Worm (Caenorhabditis elegans) whole organism, mixed stage, embryonic: ENCODE data around the gene K06G5.1.

Experiments
- blmp-1 ChIP-seq: fragments of 150-350 bp; optimal IDR thresholded peaks from 2 replicates; lab custom pipeline; 2014; ENCODE audit warnings: missing biosample characterization, missing genetic modification characterization
- ceh-39 ChIP-seq: fragments of 150-350 bp; optimal IDR thresholded peaks from 2 replicates; lab custom pipeline; 2014; ENCODE audit warnings: missing biosample characterization, missing genetic modification characterization
- ceh-43 ChIP-seq: fragments of 200-800 bp; sonication (Bioruptor generic); optimal IDR thresholded peaks from 2 replicates; lab custom pipeline; 2018; ENCODE audit warnings: mild to moderate bottlenecking, missing genetic modification characterization, moderate library complexity, missing compliant biosample characterization
- ces-1 ChIP-seq: fragments of 150-350 bp; optimal IDR thresholded peaks from 2 replicates; lab custom pipeline; 2014; ENCODE audit warnings: missing biosample characterization, missing genetic modification reagents, missing genetic modification characterization
- elt-3 ChIP-seq: fragments of 150-350 bp; optimal IDR thresholded peaks from 2 replicates; lab custom pipeline; 2014; ENCODE audit warnings: missing biosample characterization, missing genetic modification characterization
- lin-13 ChIP-seq: fragments of 150-350 bp; optimal IDR thresholded peaks from 2 replicates; lab custom pipeline; 2014; ENCODE audit warnings: missing biosample characterization, missing genetic modification characterization
- mep-1 ChIP-seq: fragments of 150-350 bp; optimal IDR thresholded peaks from 2 replicates; lab custom pipeline; 2017; ENCODE audit warnings: missing biosample characterization, missing genetic modification reagents, missing genetic modification characterization, inconsistent platforms
- nhr-12 ChIP-seq: fragments of 150-350 bp; optimal IDR thresholded peaks from 2 replicates; lab custom pipeline; 2014; ENCODE audit warnings: missing biosample characterization, missing genetic modification characterization
- nhr-2 ChIP-seq: fragments of 150-350 bp; optimal IDR thresholded peaks from 2 replicates; lab custom pipeline; 2014; ENCODE audit warnings: missing biosample characterization, missing genetic modification characterization
- nhr-237 ChIP-seq: fragments of 150-350 bp; optimal IDR thresholded peaks from 2 replicates; lab custom pipeline; 2014; ENCODE audit warnings: missing biosample characterization, missing genetic modification characterization
- pha-4 ChIP-seq: fragments of 150-350 bp; optimal IDR thresholded peaks from 2 replicates; lab custom pipeline; 2018; ENCODE audit warnings: missing biosample characterization, missing genetic modification reagents, missing genetic modification characterization
- sem-2 ChIP-seq: fragments of 200-800 bp; sonication (Bioruptor generic); optimal IDR thresholded peaks from 2 replicates; lab custom pipeline; 2018; ENCODE audit warnings: mild to moderate bottlenecking, missing genetic modification characterization, missing compliant biosample characterization
- tbx-8 ChIP-seq: fragments of 200-800 bp; sonication (Bioruptor generic); optimal IDR thresholded peaks from 2 replicates; lab custom pipeline; 2018; ENCODE audit warnings: mild to moderate bottlenecking, missing genetic modification characterization, moderate library complexity, missing compliant biosample characterization
- ztf-11 ChIP-seq: fragments of 150-350 bp; optimal IDR thresholded peaks from 2 replicates; lab custom pipeline; 2014; ENCODE audit warnings: missing biosample characterization, missing genetic modification characterization

DNA sequence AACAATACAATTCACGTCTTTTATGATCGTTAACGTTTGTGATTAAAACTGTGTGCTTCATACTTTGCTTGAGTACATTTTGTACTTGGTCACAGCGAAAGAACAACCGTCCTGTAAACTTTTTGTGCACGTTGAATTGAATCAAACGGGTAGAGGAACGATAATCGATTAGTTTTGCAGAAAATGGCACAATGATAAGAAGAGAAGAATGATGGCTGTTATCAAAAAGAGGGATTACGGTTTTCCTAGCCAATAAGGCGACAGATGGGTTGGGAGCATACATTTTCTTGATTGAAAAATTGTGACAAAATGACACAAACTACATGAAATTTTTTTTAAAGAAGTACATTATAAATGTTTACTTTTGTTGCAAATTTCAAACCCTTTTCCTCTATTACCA is 20.5 kb upstream of the K06G5.1 start:
- TF ChIP-seq lin-13 (tag; lab: Kevin White, UChicago) (no peak), ceh-39 (tag; lab: Kevin White, UChicago) (no peak), ztf-11 (tag; lab: Kevin White, UChicago) (no peak), ces-1 (GFP tag; lab: Kevin White, UChicago) (no peak), tbx-8 (GFP tag; lab: Kevin White, UChicago) (no peak), nhr-237 (tag; lab: Kevin White, UChicago) (no peak), elt-3 (tag; lab: Kevin White, UChicago) (no peak), mep-1 (no peak), pha-4 (no peak), sem-2 (GFP tag; lab: Kevin White, UChicago) (no peak), nhr-12 (tag; lab: Kevin White, UChicago) (no peak), blmp-1 (tag; lab: Kevin White, UChicago) (no peak), ceh-43 (GFP tag; lab: Kevin White, UChicago) (no peak), nhr-2 (tag; lab: Kevin White, UChicago) (no peak)
